Worm (Caenorhabditis elegans) whole organism, L3 larva: ENCODE data around the gene clec-127.

ENCODE experiments used
- R02D3.7 ChIP-seq: fragments of 150-350 bp; optimal IDR thresholded peaks from 2 replicates; lab custom pipeline; 2014; ENCODE audit warnings: missing biosample characterization, missing genetic modification characterization
- ZK546.5 ChIP-seq: sonication (generic microtip); optimal IDR thresholded peaks from 2 replicates; lab custom pipeline; 2017; ENCODE audit warnings: missing biosample characterization, missing genetic modification characterization
- aly-2 ChIP-seq: fragments of 150-350 bp; optimal IDR thresholded peaks from 2 replicates; lab custom pipeline; 2014; ENCODE audit warnings: missing biosample characterization, missing genetic modification characterization
- ceh-16 ChIP-seq: sonication (generic microtip); optimal IDR thresholded peaks from 2 replicates; lab custom pipeline; 2017; ENCODE audit warnings: missing biosample characterization, missing genetic modification characterization
- ceh-28 ChIP-seq: fragments of 150-350 bp; optimal IDR thresholded peaks from 2 replicates; lab custom pipeline; 2014; ENCODE audit warnings: missing biosample characterization, missing genetic modification reagents, missing genetic modification characterization
- ceh-9 ChIP-seq: sonication (generic microtip); optimal IDR thresholded peaks from 2 replicates; lab custom pipeline; 2018; ENCODE audit warnings: missing biosample characterization, missing genetic modification characterization
- daf-12 ChIP-seq: fragments of 150-350 bp; optimal IDR thresholded peaks from 2 replicates; lab custom pipeline; 2014; ENCODE audit warnings: missing biosample characterization, missing genetic modification reagents, missing genetic modification characterization
- egl-27 ChIP-seq: sonication (generic microtip); optimal IDR thresholded peaks from 4 replicates; lab custom pipeline; 2017; ENCODE audit warnings: missing biosample characterization, missing genetic modification reagents, missing genetic modification characterization
- egl-5 ChIP-seq: fragments of 150-350 bp; optimal IDR thresholded peaks from 2 replicates; lab custom pipeline; 2017; ENCODE audit warnings: missing biosample characterization, missing genetic modification reagents, missing genetic modification characterization, inconsistent platforms
- elt-1 ChIP-seq: fragments of 150-350 bp; optimal IDR thresholded peaks from 2 replicates; lab custom pipeline; 2014; ENCODE audit warnings: missing biosample characterization, missing genetic modification characterization
- elt-2 ChIP-seq: sonication (generic microtip); optimal IDR thresholded peaks from 2 replicates; lab custom pipeline; 2016; ENCODE audit warnings: missing genetic modification reagents, mild to moderate bottlenecking, missing genetic modification characterization, missing compliant biosample characterization
- elt-3 ChIP-seq, 3 experiments: fragments of 150-350 bp in 1 of 3; sonication (generic microtip) in 2 of 3; optimal IDR thresholded peaks; 2 replicates in 2 of 3; 4 replicates in 1 of 3; lab custom pipeline; 2014 to 2017; ENCODE audit warnings: missing biosample characterization in 3 of 3, missing genetic modification characterization in 3 of 3
- eor-1 ChIP-seq, 2 experiments: fragments of 150-350 bp; optimal IDR thresholded peaks; 2 replicates each; lab custom pipeline; 2014 to 2018; ENCODE audit warnings: missing biosample characterization in 2 of 2, missing genetic modification characterization in 2 of 2
- fkh-10 ChIP-seq: sonication (generic microtip); optimal IDR thresholded peaks from 2 replicates; lab custom pipeline; 2017; ENCODE audit warnings: missing biosample characterization, missing genetic modification reagents, missing genetic modification characterization
- fkh-2 ChIP-seq: fragments of 150-350 bp; optimal IDR thresholded peaks from 2 replicates; lab custom pipeline; 2014; ENCODE audit warnings: missing biosample characterization, missing genetic modification reagents, missing genetic modification characterization
- fos-1 ChIP-seq: fragments of 150-350 bp; optimal IDR thresholded peaks from 2 replicates; lab custom pipeline; 2014; ENCODE audit warnings: missing biosample characterization, missing genetic modification characterization
- hmg-11 ChIP-seq: sonication (generic microtip); optimal IDR thresholded peaks from 2 replicates; lab custom pipeline; 2016; ENCODE audit warnings: missing genetic modification characterization, missing compliant biosample characterization
- jun-1 ChIP-seq: fragments of 150-350 bp; optimal IDR thresholded peaks from 2 replicates; lab custom pipeline; 2014; ENCODE audit warnings: missing biosample characterization, missing genetic modification reagents, missing genetic modification characterization
- lin-39 ChIP-seq: fragments of 150-350 bp; optimal IDR thresholded peaks from 2 replicates; lab custom pipeline; 2018; ENCODE audit warnings: missing biosample characterization, missing genetic modification reagents, missing genetic modification characterization
- mdl-1 ChIP-seq: fragments of 150-350 bp; optimal IDR thresholded peaks from 2 replicates; lab custom pipeline; 2014; ENCODE audit warnings: missing biosample characterization, missing genetic modification characterization
- mml-1 ChIP-seq: fragments of 150-350 bp; sonication (generic microtip); optimal IDR thresholded peaks from 3 replicates; lab custom pipeline; 2014; ENCODE audit warnings: missing biosample characterization, missing genetic modification characterization
- nfya-1 ChIP-seq: sonication (generic microtip); optimal IDR thresholded peaks from 2 replicates; lab custom pipeline; 2017; ENCODE audit warnings: missing genetic modification characterization, mild to moderate bottlenecking, missing compliant biosample characterization, antibody characterized with exemption, moderate library complexity; ENCODE audit not compliant: insufficient read depth
- nhr-11 ChIP-seq: fragments of 150-350 bp; optimal IDR thresholded peaks from 2 replicates; lab custom pipeline; 2014; ENCODE audit warnings: missing biosample characterization, missing genetic modification characterization
- nhr-12 ChIP-seq: fragments of 150-350 bp; optimal IDR thresholded peaks from 2 replicates; lab custom pipeline; 2014; ENCODE audit warnings: missing biosample characterization, missing genetic modification characterization
- nhr-237 ChIP-seq: fragments of 150-350 bp; optimal IDR thresholded peaks from 2 replicates; lab custom pipeline; 2014; ENCODE audit warnings: missing biosample characterization, missing genetic modification characterization
- nhr-25 ChIP-seq: sonication (generic microtip); optimal IDR thresholded peaks from 2 replicates; lab custom pipeline; 2017; ENCODE audit warnings: missing biosample characterization, missing genetic modification characterization
- nhr-28 ChIP-seq: fragments of 150-350 bp; optimal IDR thresholded peaks from 2 replicates; lab custom pipeline; 2014; ENCODE audit warnings: missing biosample characterization, missing genetic modification characterization
- nhr-43 ChIP-seq: sonication (generic microtip); optimal IDR thresholded peaks from 2 replicates; lab custom pipeline; 2016; ENCODE audit warnings: mild to moderate bottlenecking, missing genetic modification characterization, missing compliant biosample characterization; ENCODE audit not compliant: poor library complexity, severe bottlenecking
- nhr-67 ChIP-seq: fragments of 150-350 bp; optimal IDR thresholded peaks from 2 replicates; lab custom pipeline; 2014; ENCODE audit warnings: missing biosample characterization, missing genetic modification characterization
- nhr-77 ChIP-seq: fragments of 150-350 bp; optimal IDR thresholded peaks from 2 replicates; lab custom pipeline; 2014; ENCODE audit warnings: missing biosample characterization, missing genetic modification characterization
- pha-4 ChIP-seq: fragments of 150-350 bp; optimal IDR thresholded peaks from 2 replicates; lab custom pipeline; 2014; ENCODE audit warnings: missing biosample characterization, missing genetic modification reagents, missing genetic modification characterization
- pqm-1 ChIP-seq: fragments of 150-350 bp; optimal IDR thresholded peaks from 2 replicates; lab custom pipeline; 2017; ENCODE audit warnings: missing biosample characterization, missing genetic modification characterization, inconsistent platforms
- sea-2 ChIP-seq: fragments of 150-350 bp; sonication (generic microtip); optimal IDR thresholded peaks from 4 replicates; lab custom pipeline; 2014; ENCODE audit warnings: missing biosample characterization, missing genetic modification reagents, missing genetic modification characterization
- snpc-4 ChIP-seq: fragments of 150-350 bp; optimal IDR thresholded peaks from 2 replicates; lab custom pipeline; 2014; ENCODE audit warnings: missing biosample characterization, missing genetic modification characterization
- tbx-2 ChIP-seq: sonication (generic microtip); optimal IDR thresholded peaks from 2 replicates; lab custom pipeline; 2016; ENCODE audit warnings: mild to moderate bottlenecking, missing genetic modification characterization, missing compliant biosample characterization
- unc-39 ChIP-seq: sonication (generic microtip); optimal IDR thresholded peaks from 4 replicates; lab custom pipeline; 2017; ENCODE audit warnings: missing biosample characterization, missing genetic modification characterization
- ztf-11 ChIP-seq: fragments of 150-350 bp; optimal IDR thresholded peaks from 2 replicates; lab custom pipeline; 2014; ENCODE audit warnings: missing biosample characterization, missing genetic modification characterization
- ztf-4 ChIP-seq: fragments of 150-350 bp; optimal IDR thresholded peaks from 2 replicates; lab custom pipeline; 2014; ENCODE audit warnings: missing biosample characterization, missing genetic modification characterization

The clec-127 gene

DNA sequence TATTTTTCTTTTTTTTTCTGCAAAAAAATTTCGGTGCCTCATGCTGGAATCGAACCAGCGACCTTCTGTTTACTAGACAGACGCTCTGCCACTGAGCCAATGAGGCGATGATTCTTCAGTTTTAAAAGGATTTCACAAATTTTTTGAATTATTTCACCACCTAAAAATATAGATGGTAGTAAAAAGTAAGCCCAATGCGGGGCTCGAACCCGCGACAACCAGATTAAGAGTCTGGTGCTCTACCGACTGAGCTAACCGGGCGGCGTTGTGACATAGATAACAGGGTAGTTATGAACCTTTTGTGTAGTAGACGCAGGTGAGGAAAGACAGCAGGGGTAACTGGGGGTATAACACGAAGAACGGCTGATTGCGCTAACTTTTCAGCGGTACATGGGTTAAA, 1.4 kb downstream of the clec-127 start:
- TF ChIP-seq elt-2 (peak; percentile 45), lin-39 (tag; lab: Kevin White, UChicago) (peak; percentile 16)

DNA sequence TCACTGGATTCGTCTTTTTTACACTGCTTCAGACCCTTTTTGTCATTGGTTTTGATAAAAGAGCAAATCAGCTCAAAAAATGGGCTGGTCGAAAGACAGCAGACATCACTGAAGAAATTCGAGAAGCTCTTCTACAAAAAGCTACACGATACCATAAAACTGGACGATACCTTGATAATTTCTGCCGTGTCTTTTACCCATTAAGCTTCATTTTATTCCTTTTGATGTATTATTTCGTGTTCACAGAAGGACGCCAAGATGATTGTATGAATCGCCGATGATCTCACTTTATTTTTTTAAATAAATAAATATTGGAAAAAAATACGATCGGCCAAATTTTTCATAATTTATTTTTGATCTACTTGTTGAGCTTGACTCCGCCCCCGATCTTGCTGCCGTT, 2.0 kb downstream of the clec-127 start:
- TF ChIP-seq sea-2 (GFP tag; lab: Kevin White, UChicago), result no peak
- no peak for TF ChIP-seq elt-2
- TF ChIP-seq snpc-4 (tag; lab: Kevin White, UChicago), result no peak
- TF ChIP-seq fkh-2 (tag; lab: Kevin White, UChicago), result no peak
- no peak for TF ChIP-seq fos-1
- TF ChIP-seq nhr-28 (tag; lab: Kevin White, UChicago), result no peak
- TF ChIP-seq nhr-12 (tag; lab: Kevin White, UChicago), result no peak
- no peak for TF ChIP-seq jun-1 (tag; lab: Kevin White, UChicago)
- no peak for TF ChIP-seq ztf-11 (tag; lab: Kevin White, UChicago)
- no peak for TF ChIP-seq pqm-1 (tag; lab: Kevin White, UChicago)
- TF ChIP-seq unc-39 (tag; lab: Kevin White, UChicago), result no peak
- TF ChIP-seq mml-1 (tag; lab: Kevin White, UChicago), result no peak

ce11 chrII:3562419-3562818, 6.6 kb downstream of the clec-127 start, which contains the start of gene W10G11.3:
Gene W10G11.3 (minus strand): TSS chrII:3562519.
- TF ChIP-seq elt-1 (no peak), fkh-2 (tag; lab: Kevin White, UChicago) (no peak), pha-4 (tag; lab: Kevin White, UChicago) (no peak), nhr-43 (tag; lab: Kevin White, UChicago) (no peak), jun-1 (tag; lab: Kevin White, UChicago) (no peak), nfya-1 (no peak), egl-5 (tag; lab: Kevin White, UChicago) (no peak), daf-12 (tag; lab: Kevin White, UChicago) (no peak), ZK546.5 (tag; lab: Kevin White, UChicago) (no peak), ztf-4 (no peak), tbx-2 (no peak), fos-1 (no peak), aly-2 (tag; lab: Kevin White, UChicago) (no peak), nhr-25 (no peak), R02D3.7 (tag; lab: Kevin White, UChicago) (no peak), eor-1 (tag; optimal IDR thresholded peaks at IDR 0.05; lab: Kevin White, UChicago) (no peak), nhr-77 (tag; lab: Kevin White, UChicago) (no peak)

ce11 chrII:3561561-3561960, 7.5 kb downstream of the clec-127 start, which contains the start of gene W10G11.2:
Gene W10G11.2 (minus strand): TSS chrII:3561661.
- no peak for TF ChIP-seq daf-12 (tag; lab: Kevin White, UChicago)
- no peak for TF ChIP-seq mml-1 (tag; lab: Kevin White, UChicago)
- no peak for TF ChIP-seq lin-39 (tag; lab: Kevin White, UChicago)
- TF ChIP-seq hmg-11, result no peak
- TF ChIP-seq ceh-16 (tag; lab: Kevin White, UChicago), result no peak
- TF ChIP-seq fos-1, result no peak
- no peak for TF ChIP-seq ztf-4
- no peak for TF ChIP-seq nhr-28 (tag; lab: Kevin White, UChicago)
- TF ChIP-seq ZK546.5 (tag; lab: Kevin White, UChicago), result no peak
- no peak for TF ChIP-seq nhr-11 (tag; lab: Kevin White, UChicago)
- no peak for TF ChIP-seq nhr-237 (tag; lab: Kevin White, UChicago)
- TF ChIP-seq nhr-67, result no peak
- no peak for TF ChIP-seq ceh-9
- TF ChIP-seq jun-1 (tag; lab: Kevin White, UChicago), result no peak
- no peak for TF ChIP-seq egl-27
- no peak for TF ChIP-seq fkh-10
- TF ChIP-seq sea-2 (GFP tag; lab: Kevin White, UChicago), result no peak

DNA sequence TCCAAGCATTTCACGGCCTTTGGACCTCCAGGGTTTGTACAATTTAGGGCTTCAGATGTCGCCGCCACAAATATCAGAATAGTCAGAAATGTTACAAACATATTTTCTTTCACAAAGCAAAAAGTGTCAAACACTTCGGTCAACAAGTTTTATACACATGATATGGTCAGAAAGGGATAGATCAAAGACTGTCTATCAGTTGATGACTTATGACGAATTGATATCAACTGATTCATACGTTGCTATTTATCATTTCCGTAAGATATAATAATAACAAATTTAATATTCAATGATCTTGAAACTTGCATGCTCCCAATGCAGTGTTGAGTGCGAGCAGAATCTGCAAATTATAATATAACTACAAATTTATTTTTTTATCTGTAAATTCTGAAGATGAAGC, 8.4 kb downstream of the clec-127 start, which contains the start of gene W10G11.1:
Gene W10G11.1, minus strand, starts transcription at position 101 of the 400 bp plus-strand sequence.
- TF ChIP-seq nhr-11 (tag; lab: Kevin White, UChicago), result no peak
- TF ChIP-seq ceh-16 (tag; lab: Kevin White, UChicago), result no peak
- no peak for TF ChIP-seq snpc-4 (tag; lab: Kevin White, UChicago)
- no peak for TF ChIP-seq elt-3 (tag; optimal IDR thresholded peaks at IDR 0.05; lab: Kevin White, UChicago)
- no peak for TF ChIP-seq daf-12 (tag; lab: Kevin White, UChicago)
- TF ChIP-seq elt-2, result no peak
- TF ChIP-seq jun-1 (tag; lab: Kevin White, UChicago), result no peak
- TF ChIP-seq pha-4 (tag; lab: Kevin White, UChicago), result no peak
- no peak for TF ChIP-seq fkh-2 (tag; lab: Kevin White, UChicago)
- no peak for TF ChIP-seq pqm-1 (tag; lab: Kevin White, UChicago)
- TF ChIP-seq tbx-2, result no peak
- TF ChIP-seq nfya-1, result no peak
- TF ChIP-seq mdl-1 (tag; lab: Kevin White, UChicago), result no peak
- TF ChIP-seq ceh-9, result no peak
- TF ChIP-seq eor-1 (tag; optimal IDR thresholded peaks at IDR 0.05; lab: Kevin White, UChicago), result no peak
- no peak for TF ChIP-seq ceh-28
- TF ChIP-seq egl-5 (tag; lab: Kevin White, UChicago), result no peak
- no peak for TF ChIP-seq ZK546.5 (tag; lab: Kevin White, UChicago)
- TF ChIP-seq mml-1 (tag; lab: Kevin White, UChicago), result no peak
